Worm (Caenorhabditis elegans): ENCODE measurements around the gene tftc-3.

Gene tftc-3

DNA sequence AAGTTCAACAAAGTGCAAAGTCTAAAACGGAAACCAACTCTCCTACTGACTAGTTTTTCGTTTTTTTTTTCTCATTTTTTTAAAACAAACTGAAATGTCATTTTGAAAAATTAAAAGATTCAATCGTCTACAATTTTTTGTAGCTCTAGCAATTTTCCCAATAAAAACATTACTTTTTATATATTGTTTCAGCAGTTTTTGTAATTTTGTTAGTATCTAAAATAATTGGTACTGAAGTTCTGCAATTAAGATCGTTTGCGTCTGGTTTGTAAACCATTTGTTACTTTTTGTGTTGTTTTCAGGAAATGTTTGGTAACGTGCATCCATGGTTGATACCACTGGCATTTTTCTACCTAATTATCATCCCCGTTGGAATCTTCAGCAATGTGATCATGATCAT lies 51.6 kb downstream of the tftc-3 start, which contains the start of gene srsx-30:
Gene srsx-30 (plus strand): TSS at position 301 of the 400 bp plus-strand sequence.
- TF ChIP-seq cog-1 (tag; optimal IDR thresholded peaks at IDR 0.05) (no peak), ztf-23 (GFP tag; IDR thresholded peaks at IDR 0.05) (no peak), klf-2 (GFP tag; conservative IDR thresholded peaks at IDR 0.05) (no peak), med-1 (GFP tag; optimal IDR thresholded peaks at IDR 0.05; ENCODE audit: insufficient read depth) (no peak), ztf-29 (GFP tag; IDR thresholded peaks at IDR 0.05) (no peak), T22C8.4 (GFP tag; IDR thresholded peaks at IDR 0.05) (no peak), tab-1 (GFP tag; IDR thresholded peaks at IDR 0.05) (no peak), ref-1 (GFP tag; conservative IDR thresholded peaks at IDR 0.05) (no peak), flt-1 (GFP tag; IDR thresholded peaks at IDR 0.05) (no peak)

All from whole organism, midembryonic.